Worm (Caenorhabditis elegans) whole organism, late embryonic: ENCODE measurements around the gene srbc-57.

Source experiments
- ceh-45 ChIP-seq: fragments of 200-800 bp; sonication (Bioruptor generic); IDR thresholded peaks from 2 replicates; pipeline ENCODE4 v1.3.6; 2022; ENCODE audit warnings: missing genetic modification reagents, missing genetic modification characterization, missing compliant biosample characterization
- dmd-4 ChIP-seq: sonication (generic microtip); optimal IDR thresholded peaks from 2 replicates; lab custom pipeline; 2016; ENCODE audit warnings: borderline replicate concordance, missing genetic modification characterization, missing compliant biosample characterization
- hlh-8 ChIP-seq: sonication (generic microtip); optimal IDR thresholded peaks from 2 replicates; lab custom pipeline; 2016; ENCODE audit warnings: missing genotype, missing genetic modification characterization, missing compliant biosample characterization
- pha-4 ChIP-seq: fragments of 150-350 bp; optimal IDR thresholded peaks from 2 replicates; lab custom pipeline; 2018; ENCODE audit warnings: missing biosample characterization, missing genetic modification reagents, missing genetic modification characterization
- pqm-1 ChIP-seq: sonication (generic microtip); optimal IDR thresholded peaks from 2 replicates; lab custom pipeline; 2016; ENCODE audit warnings: missing genetic modification characterization, missing compliant biosample characterization

DNA sequence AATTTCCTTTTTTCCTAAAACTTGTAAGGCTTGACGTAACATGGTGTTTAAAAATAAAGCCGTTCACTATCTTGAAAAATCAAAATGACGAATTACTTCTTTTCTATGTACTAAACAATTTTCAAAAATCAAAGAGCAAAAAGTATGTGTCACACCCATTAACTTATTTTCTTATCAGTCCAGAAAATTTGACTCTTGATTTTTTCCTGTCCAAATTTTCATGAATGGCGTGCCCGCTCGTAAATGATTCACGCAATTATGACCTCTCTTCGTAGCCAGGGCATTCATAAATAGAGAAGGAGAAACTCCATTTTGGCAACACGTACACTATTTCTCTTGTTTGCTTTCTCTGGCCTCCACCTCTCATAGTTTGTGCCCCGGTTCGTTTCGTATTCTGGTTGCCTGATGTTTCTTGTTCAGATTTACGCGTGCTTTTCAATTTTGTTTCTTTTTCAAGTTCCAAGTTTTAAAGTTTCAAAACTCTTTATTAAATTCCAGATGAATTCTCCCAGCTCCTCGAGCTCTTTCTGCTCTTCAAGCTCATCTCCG lies 9.4 kb upstream of the srbc-57 start, which contains the start of gene nhr-55:
- TF ChIP-seq ceh-45: no peak
- no peak for TF ChIP-seq pha-4 (tag; lab: Kevin White, UChicago)
- no peak for TF ChIP-seq dmd-4 (tag; lab: Kevin White, UChicago)
- TF ChIP-seq hlh-8 (tag; lab: Kevin White, UChicago): no peak
- TF ChIP-seq pqm-1 (tag; lab: Kevin White, UChicago): no peak
